Worm (Caenorhabditis elegans) whole organism, late embryonic: ENCODE data around the gene dop-5.

Experiments used
- C38D4.7 ChIP-seq: fragments of 200-800 bp; sonication (Bioruptor generic); optimal IDR thresholded peaks from 2 replicates; lab custom pipeline; 2018; ENCODE audit warnings: mild to moderate bottlenecking, missing genetic modification characterization, moderate library complexity, missing compliant biosample characterization
- ahr-1 ChIP-seq: sonication (generic microtip); optimal IDR thresholded peaks from 2 replicates; lab custom pipeline; 2016; ENCODE audit warnings: missing genetic modification characterization, missing compliant biosample characterization
- ama-1 ChIP-seq: fragments of 150-350 bp; optimal IDR thresholded peaks from 2 replicates; lab custom pipeline; 2014
- ceh-18 ChIP-seq: sonication (generic microtip); optimal IDR thresholded peaks from 2 replicates; lab custom pipeline; 2016; ENCODE audit warnings: missing genetic modification characterization, missing compliant biosample characterization
- ceh-2 ChIP-seq: sonication (generic microtip); optimal IDR thresholded peaks from 2 replicates; lab custom pipeline; 2016; ENCODE audit warnings: missing genotype, missing genetic modification characterization, missing compliant biosample characterization
- ceh-6 ChIP-seq: fragments of 200-800 bp; sonication (Bioruptor generic); optimal IDR thresholded peaks from 2 replicates; lab custom pipeline; 2018; ENCODE audit warnings: mild to moderate bottlenecking, missing genetic modification characterization, missing compliant biosample characterization
- ceh-9 ChIP-seq: sonication (generic microtip); optimal IDR thresholded peaks from 2 replicates; lab custom pipeline; 2016; ENCODE audit warnings: mild to moderate bottlenecking, missing genetic modification characterization, inconsistent platforms, missing compliant biosample characterization
- eyg-1 ChIP-seq: sonication (generic microtip); optimal IDR thresholded peaks from 2 replicates; lab custom pipeline; 2016; ENCODE audit warnings: missing genotype, missing genetic modification characterization, missing compliant biosample characterization
- hlh-13 ChIP-seq: fragments of 200-800 bp; sonication (Bioruptor generic); optimal IDR thresholded peaks from 2 replicates; lab custom pipeline; 2018; ENCODE audit warnings: mild to moderate bottlenecking, missing genetic modification characterization, missing compliant biosample characterization
- hlh-8 ChIP-seq: sonication (generic microtip); optimal IDR thresholded peaks from 2 replicates; lab custom pipeline; 2016; ENCODE audit warnings: missing genotype, missing genetic modification characterization, missing compliant biosample characterization
- lin-11 ChIP-seq: fragments of 200-800 bp; sonication (Bioruptor generic); optimal IDR thresholded peaks from 2 replicates; lab custom pipeline; 2018; ENCODE audit warnings: mild to moderate bottlenecking, missing genetic modification characterization, missing compliant biosample characterization
- pax-1 ChIP-seq: fragments of 150-350 bp; optimal IDR thresholded peaks from 2 replicates; lab custom pipeline; 2014; ENCODE audit warnings: missing biosample characterization, missing genetic modification characterization
- pqm-1 ChIP-seq: sonication (generic microtip); optimal IDR thresholded peaks from 2 replicates; lab custom pipeline; 2016; ENCODE audit warnings: missing genetic modification characterization, missing compliant biosample characterization
- ref-2 ChIP-seq: sonication (generic microtip); optimal IDR thresholded peaks from 2 replicates; lab custom pipeline; 2016; ENCODE audit warnings: missing genetic modification characterization, missing compliant biosample characterization
- sox-2 ChIP-seq: fragments of 200-800 bp; sonication (Bioruptor generic); IDR thresholded peaks from 2 replicates; pipeline ENCODE4 v1.3.6; 2022; ENCODE audit warnings: missing genetic modification reagents, missing genetic modification characterization, missing compliant biosample characterization
- tbx-7 ChIP-seq: sonication (generic microtip); optimal IDR thresholded peaks from 2 replicates; lab custom pipeline; 2016; ENCODE audit warnings: missing genotype, missing genetic modification characterization, missing compliant biosample characterization
- ttx-3 ChIP-seq: sonication (generic microtip); optimal IDR thresholded peaks from 2 replicates; lab custom pipeline; 2016; ENCODE audit warnings: missing genetic modification reagents, missing genetic modification characterization, missing compliant biosample characterization
- unc-42 ChIP-seq: sonication (generic microtip); optimal IDR thresholded peaks from 2 replicates; lab custom pipeline; 2016; ENCODE audit warnings: missing genotype, missing genetic modification characterization, missing compliant biosample characterization
- unc-55 ChIP-seq: sonication (generic microtip); optimal IDR thresholded peaks from 2 replicates; lab custom pipeline; 2017; ENCODE audit warnings: missing biosample characterization, missing genetic modification reagents, missing genetic modification characterization
- unc-86 ChIP-seq: sonication (generic microtip); optimal IDR thresholded peaks from 2 replicates; lab custom pipeline; 2016; ENCODE audit warnings: missing genetic modification characterization, missing compliant biosample characterization
- zip-5 ChIP-seq: sonication (generic microtip); optimal IDR thresholded peaks from 2 replicates; lab custom pipeline; 2016; ENCODE audit warnings: missing genetic modification characterization, missing compliant biosample characterization

dop-5 gene

DNA sequence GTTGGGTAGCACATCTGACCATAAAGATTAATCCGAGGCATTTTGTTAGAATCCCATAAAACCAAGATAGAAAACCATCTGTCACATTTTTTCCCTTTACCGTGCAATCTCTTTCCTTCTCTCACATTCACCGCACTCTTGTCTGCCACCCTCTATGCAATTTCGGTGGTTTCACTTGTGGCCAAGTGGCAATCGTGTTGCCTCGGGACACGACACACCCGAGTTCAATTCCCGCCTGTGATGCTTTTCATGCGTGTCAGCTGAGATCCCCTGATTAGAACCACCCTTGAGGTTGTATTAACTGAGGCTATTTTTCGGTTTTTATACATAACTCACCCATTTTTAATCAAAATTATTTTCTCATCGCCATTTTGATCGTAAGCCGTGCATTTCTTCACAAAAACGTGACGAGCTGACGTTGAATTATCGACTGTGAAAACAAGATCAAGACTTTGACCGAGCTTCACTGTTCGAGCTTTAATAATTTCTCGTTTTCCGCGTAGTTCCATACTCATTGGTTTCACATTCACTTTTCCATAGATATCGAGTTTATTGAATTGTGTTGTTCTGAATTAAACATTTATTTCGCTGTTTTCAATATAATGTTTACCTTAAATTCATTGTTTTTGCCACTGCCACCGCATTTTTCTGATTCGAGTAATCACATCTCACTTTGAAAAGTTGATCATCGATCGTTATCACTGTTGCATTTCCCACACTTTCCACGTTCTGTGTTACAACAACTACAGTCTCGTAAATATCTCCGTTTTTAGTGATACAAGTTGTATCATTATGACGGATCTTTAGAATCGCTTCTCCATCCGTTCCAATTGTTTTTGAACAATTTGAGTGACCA is 51.8 kb downstream of the dop-5 start (continued):
- TF ChIP-seq ceh-18 (tag; lab: Kevin White, UChicago) (peak; percentile 96), zip-5 (tag; lab: Kevin White, UChicago) (peak; percentile 90), sox-2 (GFP tag; lab: Robert Waterston, UW) (peak; percentile 98), ceh-2 (tag; lab: Kevin White, UChicago) (peak; percentile 99), hlh-13 (peak; percentile 99), hlh-8 (peak; percentile 97), pax-1 (tag; lab: Kevin White, UChicago) (peak; percentile 76), ttx-3 (peak; percentile 99), ama-1 (lab: Kevin White, UChicago) (no peak), ahr-1 (tag; lab: Kevin White, UChicago) (peak; percentile 96), lin-11 (tag; lab: Kevin White, UChicago) (peak; percentile 97), ceh-9 (tag; lab: Kevin White, UChicago) (peak; percentile 98), ceh-6 (GFP tag; lab: Kevin White, UChicago) (peak; percentile 100), C38D4.7 (peak; percentile 97), unc-42 (tag; lab: Kevin White, UChicago) (peak; percentile 86), tbx-7 (tag; lab: Kevin White, UChicago) (peak; percentile 77), ref-2 (tag; lab: Kevin White, UChicago) (peak; percentile 97), pqm-1 (peak; percentile 98), unc-55 (GFP tag; lab: Kevin White, UChicago) (peak; percentile 65)
- TF ChIP-seq, all 69 proteins: peak for 66

DNA sequence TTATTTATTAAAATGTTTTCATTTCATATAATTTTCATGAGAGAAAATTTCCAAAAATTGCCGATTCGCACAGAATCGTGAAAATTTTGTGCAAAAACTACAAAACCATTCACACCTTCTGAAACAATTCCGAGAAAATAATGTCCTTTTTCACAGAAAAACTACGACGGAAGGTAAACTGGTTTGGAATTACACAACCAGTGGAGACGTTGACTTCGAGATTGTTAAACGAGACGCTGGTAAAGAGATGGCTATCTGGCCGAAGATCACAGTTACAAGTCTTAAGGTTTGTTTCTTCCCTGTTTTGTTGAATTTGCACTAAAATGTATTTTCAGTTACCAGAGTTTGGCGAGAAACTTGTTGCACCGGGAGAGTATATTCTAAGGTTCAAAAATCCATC is 53.1 kb downstream of the dop-5 start:
- TF ChIP-seq unc-86 (tag; lab: Kevin White, UChicago) (no peak), ahr-1 (tag; lab: Kevin White, UChicago) (no peak), eyg-1 (no peak)
